Worm (Caenorhabditis elegans): ENCODE measurements around the gene memi-3.

ce11 chrIV:11394243-11394642 is 8.9 kb downstream of the memi-3 start, which contains the start of gene tag-89:
- TF ChIP-seq F13H6.1 (tag; optimal IDR thresholded peaks at IDR 0.05) (no peak), ama-1 (optimal IDR thresholded peaks at IDR 0.05) (no peak), nfya-1 (tag; optimal IDR thresholded peaks at IDR 0.05) (no peak), tbx-2 (tag; optimal IDR thresholded peaks at IDR 0.05) (no peak), ztf-16 (tag; optimal IDR thresholded peaks at IDR 0.05) (no peak), ets-4 (tag; optimal IDR thresholded peaks at IDR 0.05) (no peak), rnt-1 (tag; optimal IDR thresholded peaks at IDR 0.05) (no peak), mec-3 (tag; optimal IDR thresholded peaks at IDR 0.05; ENCODE audit: borderline replicate concordance) (no peak), elt-2 (tag; optimal IDR thresholded peaks at IDR 0.05) (no peak), nhr-11 (tag; optimal IDR thresholded peaks at IDR 0.05) (no peak), dmd-4 (tag; optimal IDR thresholded peaks at IDR 0.05; ENCODE audit: borderline replicate concordance) (no peak), hlh-6 (tag; optimal IDR thresholded peaks at IDR 0.05) (no peak), T23F11.4 (GFP tag; optimal IDR thresholded peaks at IDR 0.05) (no peak)

Measured in whole organism, late embryonic.